Worm (Caenorhabditis elegans) whole organism, mixed stage, embryonic: ENCODE results near the gene K05F6.4.

Experiments
- M03D4.4 ChIP-seq: sonication (generic microtip); optimal IDR thresholded peaks from 2 replicates; lab custom pipeline; 2017; ENCODE audit warnings: mild to moderate bottlenecking, missing genetic modification characterization, missing compliant biosample characterization
- bed-3 ChIP-seq: fragments of 200-800 bp; sonication (Bioruptor generic); optimal IDR thresholded peaks from 3 replicates; lab custom pipeline; 2018; ENCODE audit warnings: mild to moderate bottlenecking, missing genetic modification characterization, moderate library complexity, missing compliant biosample characterization
- elt-1 ChIP-seq: sonication (generic microtip); optimal IDR thresholded peaks from 2 replicates; lab custom pipeline; 2017; ENCODE audit warnings: missing genetic modification characterization, mild to moderate bottlenecking, missing compliant biosample characterization, antibody characterized with exemption, moderate library complexity, borderline replicate concordance; ENCODE audit not compliant: insufficient read depth
- elt-3 ChIP-seq: fragments of 150-350 bp; optimal IDR thresholded peaks from 2 replicates; lab custom pipeline; 2014; ENCODE audit warnings: missing biosample characterization, missing genetic modification characterization
- lin-13 ChIP-seq: fragments of 150-350 bp; optimal IDR thresholded peaks from 2 replicates; lab custom pipeline; 2014; ENCODE audit warnings: missing biosample characterization, missing genetic modification characterization
- lsy-2 ChIP-seq: fragments of 150-350 bp; optimal IDR thresholded peaks from 2 replicates; lab custom pipeline; 2014; ENCODE audit warnings: missing biosample characterization, missing genetic modification characterization
- nhr-28 ChIP-seq: fragments of 150-350 bp; optimal IDR thresholded peaks from 2 replicates; lab custom pipeline; 2014; ENCODE audit warnings: missing biosample characterization, missing genetic modification characterization
- pha-4 ChIP-seq: fragments of 150-350 bp; optimal IDR thresholded peaks from 2 replicates; lab custom pipeline; 2018; ENCODE audit warnings: missing biosample characterization, missing genetic modification reagents, missing genetic modification characterization
- snpc-4 ChIP-seq: fragments of 150-350 bp; optimal IDR thresholded peaks from 2 replicates; lab custom pipeline; 2014; ENCODE audit warnings: missing biosample characterization, missing genetic modification characterization
- unc-120 ChIP-seq: sonication (generic microtip); optimal IDR thresholded peaks from 2 replicates; lab custom pipeline; 2017; ENCODE audit warnings: missing genetic modification characterization, missing compliant biosample characterization; ENCODE audit not compliant: poor library complexity, severe bottlenecking
- unc-39 ChIP-seq: fragments of 150-350 bp; optimal IDR thresholded peaks from 2 replicates; lab custom pipeline; 2014; ENCODE audit warnings: missing biosample characterization, missing genetic modification characterization
- unc-62 ChIP-seq: fragments of 150-350 bp; optimal IDR thresholded peaks from 2 replicates; lab custom pipeline; 2014; ENCODE audit warnings: missing biosample characterization, missing genetic modification reagents, missing genetic modification characterization
- ztf-11 ChIP-seq: fragments of 150-350 bp; optimal IDR thresholded peaks from 2 replicates; lab custom pipeline; 2014; ENCODE audit warnings: missing biosample characterization, missing genetic modification characterization

ce11 chrII:1584140-1584539, 40.9 kb downstream of the K05F6.4 start, which contains the start of gene clec-21:
- TF ChIP-seq elt-3 (no peak), nhr-28 (tag; lab: Kevin White, UChicago) (no peak), lin-13 (tag; lab: Kevin White, UChicago) (no peak), snpc-4 (no peak), unc-120 (tag; lab: Kevin White, UChicago) (no peak), ztf-11 (no peak), lsy-2 (tag; lab: Kevin White, UChicago) (no peak), M03D4.4 (tag; lab: Kevin White, UChicago) (no peak), bed-3 (no peak), elt-1 (no peak), unc-39 (tag; lab: Kevin White, UChicago) (no peak), unc-62 (no peak), pha-4 (no peak)
